Worm (Caenorhabditis elegans) whole organism, early embryonic: ENCODE measurements around the gene ceh-62.

Experiments
- B0310.2 ChIP-seq: sonication (generic microtip); optimal IDR thresholded peaks from 2 replicates; lab custom pipeline; 2016; ENCODE audit warnings: mild to moderate bottlenecking, missing genetic modification characterization, missing compliant biosample characterization
- F13C5.2 ChIP-seq: sonication (generic microtip); optimal IDR thresholded peaks from 2 replicates; lab custom pipeline; 2017; ENCODE audit warnings: mild to moderate bottlenecking, missing genetic modification characterization, inconsistent platforms, missing compliant biosample characterization
- aly-1 ChIP-seq: sonication (generic microtip); optimal IDR thresholded peaks from 2 replicates; lab custom pipeline; 2016; ENCODE audit warnings: missing genetic modification characterization, missing compliant biosample characterization
- ama-1 ChIP-seq: fragments of 150-350 bp; optimal IDR thresholded peaks from 2 replicates; lab custom pipeline; 2014
- ceh-13 ChIP-seq: fragments of 200-800 bp; sonication (Bioruptor generic); optimal IDR thresholded peaks from 2 replicates; lab custom pipeline; 2018; ENCODE audit warnings: mild to moderate bottlenecking, missing genetic modification characterization, missing compliant biosample characterization
- ceh-36 ChIP-seq: sonication (generic microtip); optimal IDR thresholded peaks from 2 replicates; lab custom pipeline; 2016; ENCODE audit warnings: missing genetic modification characterization, inconsistent platforms, missing compliant biosample characterization
- ets-7 ChIP-seq: sonication (generic microtip); optimal IDR thresholded peaks from 2 replicates; lab custom pipeline; 2016; ENCODE audit warnings: missing genotype, missing genetic modification characterization, missing compliant biosample characterization
- flt-1 ChIP-seq: fragments of 200-800 bp; sonication (Bioruptor generic); IDR thresholded peaks from 2 replicates; pipeline ENCODE4 v1.3.6; 2022; ENCODE audit warnings: missing genetic modification characterization, missing compliant biosample characterization
- hmbx-1 ChIP-seq: sonication (generic microtip); optimal IDR thresholded peaks from 2 replicates; lab custom pipeline; 2016; ENCODE audit warnings: mild to moderate bottlenecking, missing genetic modification characterization, missing compliant biosample characterization
- hmg-4 ChIP-seq: fragments of 200-800 bp; sonication (Bioruptor generic); optimal IDR thresholded peaks from 2 replicates; lab custom pipeline; 2018; ENCODE audit warnings: mild to moderate bottlenecking, missing genetic modification characterization, missing compliant biosample characterization
- hnd-1 ChIP-seq: sonication (generic microtip); optimal IDR thresholded peaks from 2 replicates; lab custom pipeline; 2016; ENCODE audit warnings: missing genetic modification characterization, missing compliant biosample characterization
- pes-1 ChIP-seq: fragments of 200-800 bp; sonication (Bioruptor generic); IDR thresholded peaks from 2 replicates; pipeline ENCODE4 v1.3.6; 2022; ENCODE audit warnings: missing genetic modification reagents, missing genetic modification characterization, missing compliant biosample characterization
- scrt-1 ChIP-seq: fragments of 200-800 bp; sonication (Bioruptor generic); IDR thresholded peaks from 2 replicates; pipeline ENCODE4 v1.3.6; 2022; ENCODE audit warnings: missing genetic modification characterization, missing compliant biosample characterization
- sea-1 ChIP-seq: fragments of 200-800 bp; sonication (Bioruptor generic); conservative IDR thresholded peaks from 2 replicates; pipeline ENCODE4 v1.3.6; 2022; ENCODE audit warnings: missing genetic modification characterization, missing compliant biosample characterization
- tbx-11 ChIP-seq: fragments of 200-800 bp; sonication (Bioruptor generic); IDR thresholded peaks from 2 replicates; pipeline ENCODE4 v1.3.6; 2022; ENCODE audit warnings: missing genetic modification characterization, missing compliant biosample characterization
- tbx-37 ChIP-seq: fragments of 200-800 bp; sonication (Bioruptor generic); conservative IDR thresholded peaks from 2 replicates; pipeline ENCODE4 v1.3.6; 2022; ENCODE audit warnings: missing genetic modification reagents, missing genetic modification characterization, missing compliant biosample characterization
- tra-4 ChIP-seq: sonication (generic microtip); optimal IDR thresholded peaks from 2 replicates; lab custom pipeline; 2017; ENCODE audit warnings: missing genetic modification characterization, missing compliant biosample characterization

The ceh-62 gene

ce11 chrII:10767977-10768376 lies 37.6 kb upstream of the ceh-62 start:
- TF ChIP-seq B0310.2, result no peak
- TF ChIP-seq flt-1 (GFP tag; lab: Robert Waterston, UW), result no peak
- no peak for TF ChIP-seq hmbx-1 (tag; lab: Kevin White, UChicago)
- TF ChIP-seq hnd-1 (tag; lab: Kevin White, UChicago), result no peak
- no peak for TF ChIP-seq ama-1 (lab: Kevin White, UChicago)
- TF ChIP-seq aly-1 (tag; lab: Kevin White, UChicago), result no peak
- TF ChIP-seq pes-1 (GFP tag; lab: Robert Waterston, UW), result no peak
- TF ChIP-seq tbx-37, result no peak
- no peak for TF ChIP-seq tra-4 (tag; lab: Kevin White, UChicago)
- TF ChIP-seq hmg-4 (GFP tag; lab: Kevin White, UChicago), result no peak
- no peak for TF ChIP-seq F13C5.2 (tag; lab: Kevin White, UChicago)
- TF ChIP-seq ceh-13 (GFP tag; lab: Kevin White, UChicago), result no peak
- no peak for TF ChIP-seq tbx-11
- TF ChIP-seq sea-1, result no peak
- no peak for TF ChIP-seq scrt-1 (GFP tag; lab: Robert Waterston, UW)
- TF ChIP-seq ceh-36, result no peak
- TF ChIP-seq ets-7 (tag; lab: Kevin White, UChicago), result no peak

ce11 chrII:10769291-10769690 lies 36.2 kb upstream of the ceh-62 start:
- no peak for TF ChIP-seq aly-1 (tag; lab: Kevin White, UChicago)
- no peak for TF ChIP-seq scrt-1 (GFP tag; lab: Robert Waterston, UW)

DNA sequence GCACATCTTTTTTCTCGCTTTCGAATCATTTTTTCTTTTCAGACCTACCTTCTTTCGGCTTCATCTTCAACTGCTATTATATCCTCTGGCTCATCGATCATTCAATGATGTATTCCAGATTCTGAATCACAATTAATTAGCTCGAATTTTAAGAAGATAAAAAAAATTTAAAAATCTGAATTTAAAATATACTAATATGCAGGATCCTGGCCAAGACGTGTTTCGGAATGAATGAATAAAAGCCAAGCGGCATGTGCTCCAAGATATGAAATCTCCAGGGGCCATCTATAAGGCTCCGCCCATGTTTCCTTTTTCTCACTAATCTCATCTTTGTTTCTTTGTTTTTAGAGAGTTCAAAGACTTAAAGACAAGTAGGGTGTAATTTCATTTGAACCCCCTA lies 27.5 kb upstream of the ceh-62 start, which contains the start of gene mpz-1:
TSS of gene mpz-1 (minus strand) at position 101 of the 400 bp plus-strand sequence.
- no peak for TF ChIP-seq tra-4 (tag; lab: Kevin White, UChicago)
- no peak for TF ChIP-seq flt-1 (GFP tag; lab: Robert Waterston, UW)
- no peak for TF ChIP-seq F13C5.2 (tag; lab: Kevin White, UChicago)
- TF ChIP-seq pes-1 (GFP tag; lab: Robert Waterston, UW), result no peak
- no peak for TF ChIP-seq ets-7 (tag; lab: Kevin White, UChicago)
- TF ChIP-seq sea-1, result no peak
- TF ChIP-seq hmbx-1 (tag; lab: Kevin White, UChicago), result no peak
- TF ChIP-seq hnd-1 (tag; lab: Kevin White, UChicago), result no peak
- no peak for TF ChIP-seq scrt-1 (GFP tag; lab: Robert Waterston, UW)
- no peak for TF ChIP-seq tbx-11
- no peak for TF ChIP-seq B0310.2
- TF ChIP-seq ceh-13 (GFP tag; lab: Kevin White, UChicago), result no peak
- TF ChIP-seq ama-1 (lab: Kevin White, UChicago), result no peak
- no peak for TF ChIP-seq hmg-4 (GFP tag; lab: Kevin White, UChicago)
- TF ChIP-seq aly-1 (tag; lab: Kevin White, UChicago), result no peak
- TF ChIP-seq ceh-36, result no peak

DNA sequence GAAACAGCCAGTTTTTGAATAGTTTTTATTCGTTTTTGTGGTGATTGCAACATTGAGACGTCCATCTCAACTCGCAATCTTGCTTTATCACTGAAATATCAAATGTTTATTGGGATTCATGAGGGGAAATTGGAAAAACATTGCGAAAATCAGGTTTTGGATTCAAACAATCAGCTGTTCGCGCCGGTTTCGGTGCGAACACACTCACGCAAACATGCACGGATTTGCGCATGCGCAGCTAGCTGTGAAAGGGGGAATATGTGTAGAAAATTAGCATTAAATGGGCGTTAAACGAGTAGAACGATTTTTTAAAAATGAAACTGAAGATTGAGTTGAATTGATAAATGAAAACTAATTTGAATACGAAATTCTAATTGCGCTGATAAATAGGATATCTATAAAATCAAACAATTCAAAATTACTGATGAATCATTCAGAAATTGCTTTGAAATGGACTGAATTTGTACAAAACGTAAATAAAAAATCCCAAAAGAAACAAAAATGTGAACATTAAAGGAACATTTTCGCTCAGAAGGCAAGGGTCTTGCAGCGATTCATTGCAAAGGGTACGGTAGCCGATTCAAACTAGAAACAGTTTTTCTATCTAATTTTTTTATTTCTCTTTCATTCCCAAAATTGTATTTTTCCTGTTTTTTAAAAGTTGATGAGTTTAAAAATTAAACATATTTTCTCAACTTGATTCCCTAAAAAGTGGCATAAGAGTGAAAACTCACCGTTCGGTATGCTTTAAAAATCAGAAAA lies 22.2 kb upstream of the ceh-62 start, which contains the start of gene ect-2:
TSS of gene ect-2 (minus strand) at position 762 of the 762 bp plus-strand sequence.
- no peak for TF ChIP-seq tbx-37
- no peak for TF ChIP-seq pes-1 (GFP tag; lab: Robert Waterston, UW)
- TF ChIP-seq F13C5.2 (tag; lab: Kevin White, UChicago), result no peak
- TF ChIP-seq ceh-13 (GFP tag; lab: Kevin White, UChicago), result no peak
- TF ChIP-seq hmbx-1 (tag; lab: Kevin White, UChicago), result no peak
- TF ChIP-seq hmg-4 (GFP tag; lab: Kevin White, UChicago), result no peak
- TF ChIP-seq ets-7 (tag; lab: Kevin White, UChicago), result no peak
- TF ChIP-seq B0310.2, result no peak
- TF ChIP-seq hnd-1 (tag; lab: Kevin White, UChicago), result no peak
- no peak for TF ChIP-seq sea-1
- TF ChIP-seq tra-4 (tag; lab: Kevin White, UChicago), result no peak
- TF ChIP-seq ceh-36, result no peak
- no peak for TF ChIP-seq flt-1 (GFP tag; lab: Robert Waterston, UW)
- TF ChIP-seq ama-1 (lab: Kevin White, UChicago), result no peak
- TF ChIP-seq aly-1 (tag; lab: Kevin White, UChicago), result no peak
- TF ChIP-seq scrt-1 (GFP tag; lab: Robert Waterston, UW), result no peak
- TF ChIP-seq tbx-11, result no peak

DNA sequence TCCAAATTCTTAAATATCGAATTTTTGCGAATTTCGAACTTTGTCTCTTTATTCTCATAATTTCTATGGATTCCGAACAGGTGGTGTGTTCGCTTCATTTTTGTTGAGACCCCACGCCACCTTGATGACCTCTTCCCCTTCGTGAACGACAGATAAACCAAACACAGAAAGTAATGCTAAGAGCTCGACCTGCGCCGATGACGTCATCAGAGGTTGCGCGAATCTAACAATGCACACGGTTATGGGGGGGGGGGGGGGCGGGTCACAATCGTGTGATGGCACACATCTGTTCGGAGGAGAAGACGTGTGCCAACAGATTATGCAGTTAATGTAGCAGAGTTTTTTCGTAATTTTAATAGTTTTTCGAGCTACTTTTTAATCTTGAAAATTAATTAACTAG lies 21.3 kb upstream of the ceh-62 start:
- TF ChIP-seq scrt-1 (GFP tag; lab: Robert Waterston, UW), result no peak
- TF ChIP-seq F13C5.2 (tag; lab: Kevin White, UChicago), result no peak
- no peak for TF ChIP-seq aly-1 (tag; lab: Kevin White, UChicago)
- no peak for TF ChIP-seq tra-4 (tag; lab: Kevin White, UChicago)
- TF ChIP-seq hmbx-1 (tag; lab: Kevin White, UChicago), result no peak
- no peak for TF ChIP-seq tbx-37
- TF ChIP-seq sea-1, result no peak
- no peak for TF ChIP-seq hnd-1 (tag; lab: Kevin White, UChicago)
- TF ChIP-seq pes-1 (GFP tag; lab: Robert Waterston, UW), result no peak
- no peak for TF ChIP-seq ceh-36
- no peak for TF ChIP-seq flt-1 (GFP tag; lab: Robert Waterston, UW)
- no peak for TF ChIP-seq ceh-13 (GFP tag; lab: Kevin White, UChicago)
- no peak for TF ChIP-seq ama-1 (lab: Kevin White, UChicago)

DNA sequence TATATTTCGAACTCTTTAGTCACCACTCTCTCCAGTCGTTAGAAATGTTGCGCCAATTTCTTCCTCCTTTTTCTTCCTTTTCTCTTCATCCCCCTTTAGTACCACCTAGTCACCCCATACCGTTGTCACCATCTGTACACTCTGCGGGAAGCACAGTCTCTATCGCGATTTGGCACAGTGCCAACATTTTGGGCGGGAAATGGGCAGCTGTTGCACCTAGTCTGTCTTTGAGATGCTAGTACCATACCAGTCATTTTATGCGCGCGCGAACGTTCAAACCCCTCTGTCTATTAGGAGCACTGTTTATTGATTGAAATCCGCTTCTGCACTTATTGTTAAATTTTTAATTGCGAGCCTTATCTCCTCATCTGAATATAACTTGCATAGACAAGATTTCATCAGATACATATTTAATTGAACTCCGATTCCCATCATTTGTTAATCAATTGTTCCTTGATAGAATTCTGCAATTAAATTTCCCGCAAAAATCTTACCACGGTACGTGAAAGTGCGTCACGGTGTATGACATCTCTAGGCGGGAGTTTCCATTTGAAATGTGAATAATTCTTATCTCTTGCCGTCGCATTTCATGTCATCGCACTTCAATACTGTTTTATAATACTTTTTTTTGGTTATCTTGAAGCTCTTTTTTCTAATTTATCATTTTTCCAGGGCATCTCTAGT lies 20.6 kb upstream of the ceh-62 start, which contains the start of gene cdl-1:
TSS of gene cdl-1 (plus strand) at position 673 of the 684 bp plus-strand sequence.
- TF ChIP-seq ceh-13 (GFP tag; lab: Kevin White, UChicago) (no peak), tbx-11 (no peak), flt-1 (GFP tag; lab: Robert Waterston, UW) (0 out of 2 replicates have a peak, but pooled peaks have one; percentile 12)

- TF ChIP-seq hnd-1 (tag; lab: Kevin White, UChicago) (no peak), ceh-36 (no peak), pes-1 (GFP tag; lab: Robert Waterston, UW) (0 out of 2 replicates have a peak, but pooled peaks have one; percentile 5), aly-1 (tag; lab: Kevin White, UChicago) (no peak), tbx-37 (no peak), ama-1 (lab: Kevin White, UChicago) (peak; percentile 87), tbx-11 (no peak), B0310.2 (no peak)
Observed at ce11 chrII:10787240-10787639, 18.3 kb upstream of the ceh-62 start, which contains the start of gene tag-209. tag-209 (plus strand) TSS chrII:10787312.
